Worm (Caenorhabditis elegans): Measurements from ENCODE around the gene msp-53.

ce11 chrIV:5028978-5029377 lies 35.9 kb downstream of the msp-53 start, which contains the start of the genes best-6 and C09B9.2:
- TF ChIP-seq ama-1 (optimal IDR thresholded peaks at IDR 0.05) (no peak), B0310.2 (tag; optimal IDR thresholded peaks at IDR 0.05) (no peak), scrt-1 (GFP tag; IDR thresholded peaks at IDR 0.05) (no peak)
